Fruit fly (Drosophila melanogaster) whole organism, prepupa: ENCODE data around the gene Srp68.

Source experiments
- CG10669 ChIP-seq: fragments of 200-800 bp; sonication (Bioruptor generic); optimal IDR thresholded peaks from 3 replicates; lab custom pipeline; 2018; ENCODE audit warnings: missing biosample characterization, mild to moderate bottlenecking, missing genetic modification characterization, moderate library complexity
- CG11294 ChIP-seq: fragments of 200-800 bp; sonication (Bioruptor generic); IDR thresholded peaks from 2 replicates; pipeline ENCODE4 v1.3.6; 2022; ENCODE audit warnings: missing biosample characterization, missing genetic modification characterization
- CG11762 ChIP-seq: fragments of 200-800 bp; sonication (Bioruptor generic); optimal IDR thresholded peaks from 3 replicates; lab custom pipeline; 2016; ENCODE audit warnings: missing biosample characterization, missing genetic modification characterization; ENCODE audit not compliant: insufficient read depth
- CG11902 ChIP-seq: fragments of 200-800 bp; sonication (Bioruptor generic); optimal IDR thresholded peaks from 3 replicates; lab custom pipeline; 2016; ENCODE audit warnings: missing biosample characterization, missing genetic modification characterization
- CG15336 ChIP-seq: fragments of 200-800 bp; sonication (Bioruptor generic); IDR thresholded peaks from 2 replicates; pipeline ENCODE4 v1.3.6; 2022; ENCODE audit warnings: missing biosample characterization, missing genetic modification characterization
- CG16779 ChIP-seq: fragments of 200-800 bp; sonication (Bioruptor generic); optimal IDR thresholded peaks from 3 replicates; lab custom pipeline; 2017; ENCODE audit warnings: missing biosample characterization, mild to moderate bottlenecking, missing genetic modification characterization
- CG3032 ChIP-seq: fragments of 200-800 bp; optimal IDR thresholded peaks from 2 replicates; lab custom pipeline; 2019; ENCODE audit warnings: missing biosample characterization, mild to moderate bottlenecking, missing genetic modification characterization, moderate library complexity
- CG31627 ChIP-seq: fragments of 200-800 bp; sonication (Bioruptor generic); optimal IDR thresholded peaks from 3 replicates; lab custom pipeline; 2016; ENCODE audit warnings: missing biosample characterization, missing genetic modification characterization
- CG32006 ChIP-seq: fragments of 200-800 bp; sonication (Bioruptor generic); optimal IDR thresholded peaks from 3 replicates; lab custom pipeline; 2017; ENCODE audit warnings: missing biosample characterization, mild to moderate bottlenecking, missing genetic modification characterization
- CG34406 ChIP-seq: fragments of 200-800 bp; sonication (Bioruptor generic); optimal IDR thresholded peaks from 3 replicates; lab custom pipeline; 2016; ENCODE audit warnings: missing biosample characterization, missing genetic modification characterization
- CG4318 ChIP-seq: fragments of 200-800 bp; sonication (Bioruptor generic); optimal IDR thresholded peaks from 3 replicates; lab custom pipeline; 2017; ENCODE audit warnings: missing biosample characterization, mild to moderate bottlenecking, missing genetic modification characterization
- CG6163 ChIP-seq: fragments of 200-800 bp; sonication (Bioruptor generic); IDR thresholded peaks from 3 replicates; pipeline ENCODE4 v1.3.6; 2022; ENCODE audit warnings: missing biosample characterization, missing genetic modification characterization
- CG6276 ChIP-seq: fragments of 200-800 bp; sonication (Bioruptor generic); optimal IDR thresholded peaks from 2 replicates; lab custom pipeline; 2017; ENCODE audit warnings: missing biosample characterization, mild to moderate bottlenecking, missing genetic modification characterization
- CG6808 ChIP-seq: fragments of 200-800 bp; sonication (Bioruptor generic); optimal IDR thresholded peaks from 3 replicates; lab custom pipeline; 2017; ENCODE audit warnings: missing biosample characterization, missing genetic modification characterization, mild to moderate bottlenecking, moderate library complexity, missing genetic modification reagents
- CG6854 ChIP-seq: fragments of 200-800 bp; sonication (Bioruptor generic); optimal IDR thresholded peaks from 2 replicates; lab custom pipeline; 2017; ENCODE audit warnings: missing biosample characterization, mild to moderate bottlenecking, missing genetic modification characterization
- CG7368 ChIP-seq: fragments of 200-800 bp; sonication (Bioruptor generic); optimal IDR thresholded peaks from 3 replicates; lab custom pipeline; 2016; ENCODE audit warnings: missing biosample characterization, missing genetic modification characterization
- CG8119 ChIP-seq: fragments of 200-800 bp; sonication (Bioruptor generic); IDR thresholded peaks from 3 replicates; pipeline ENCODE4 v1.3.6; 2022; ENCODE audit warnings: missing biosample characterization, missing genetic modification characterization
- CG8632 ChIP-seq: fragments of 200-800 bp; sonication (Bioruptor generic); optimal IDR thresholded peaks from 3 replicates; lab custom pipeline; 2016; ENCODE audit warnings: missing biosample characterization, missing genetic modification characterization
- CG9139 ChIP-seq: fragments of 200-800 bp; sonication (Bioruptor generic); optimal IDR thresholded peaks from 3 replicates; lab custom pipeline; 2017; ENCODE audit warnings: missing biosample characterization, mild to moderate bottlenecking, missing genetic modification characterization
- Eip75B ChIP-seq: fragments of 200-800 bp; sonication (Bioruptor generic); optimal IDR thresholded peaks from 3 replicates; lab custom pipeline; 2016; ENCODE audit warnings: missing biosample characterization, missing genetic modification characterization
- Eip78C ChIP-seq: fragments of 200-800 bp; sonication (Bioruptor generic); peaks from one replicate; lab custom pipeline; 2016; ENCODE audit warnings: missing biosample characterization, missing genetic modification characterization
- Eip93F ChIP-seq: fragments of 200-800 bp; sonication (Bioruptor generic); optimal IDR thresholded peaks from 2 replicates; lab custom pipeline; 2016; ENCODE audit warnings: missing biosample characterization, mild to moderate bottlenecking, missing genetic modification characterization
- Ets21C ChIP-seq: fragments of 200-800 bp; sonication (Bioruptor generic); optimal IDR thresholded peaks from 3 replicates; lab custom pipeline; 2016; ENCODE audit warnings: missing biosample characterization, missing genetic modification characterization
- Ets96B ChIP-seq: fragments of 200-800 bp; optimal IDR thresholded peaks from 2 replicates; lab custom pipeline; 2019; ENCODE audit warnings: missing biosample characterization, mild to moderate bottlenecking, missing genetic modification characterization, moderate library complexity
- Gug ChIP-seq: fragments of 200-800 bp; sonication (Bioruptor generic); IDR thresholded peaks from 2 replicates; pipeline ENCODE4 v1.3.6; 2022; ENCODE audit warnings: missing biosample characterization, missing genetic modification characterization
- Hr38 ChIP-seq: sonication (Bioruptor generic); optimal IDR thresholded peaks from 2 replicates; lab custom pipeline; 2016; ENCODE audit warnings: missing biosample characterization, missing genetic modification characterization
- Hr39 ChIP-seq: fragments of 200-800 bp; sonication (Bioruptor generic); optimal IDR thresholded peaks from 2 replicates; lab custom pipeline; 2016; ENCODE audit warnings: missing biosample characterization, missing genetic modification characterization
- Hr4 ChIP-seq: fragments of 200-800 bp; sonication (Bioruptor generic); optimal IDR thresholded peaks from 3 replicates; lab custom pipeline; 2016; ENCODE audit warnings: missing biosample characterization, missing genetic modification characterization
- Met ChIP-seq: fragments of 200-800 bp; sonication (Bioruptor generic); optimal IDR thresholded peaks from 3 replicates; lab custom pipeline; 2016; ENCODE audit warnings: missing biosample characterization, missing genetic modification characterization
- OdsH ChIP-seq: fragments of 200-800 bp; sonication (Bioruptor generic); optimal IDR thresholded peaks from 3 replicates; lab custom pipeline; 2016; ENCODE audit warnings: missing biosample characterization, missing genetic modification characterization
- Smox ChIP-seq: fragments of 200-800 bp; sonication (Bioruptor generic); optimal IDR thresholded peaks from 3 replicates; lab custom pipeline; 2016; ENCODE audit warnings: missing biosample characterization, missing genetic modification characterization
- Sox102F ChIP-seq: fragments of 200-800 bp; sonication (Bioruptor generic); optimal IDR thresholded peaks from 2 replicates; lab custom pipeline; 2016; ENCODE audit warnings: missing biosample characterization, mild to moderate bottlenecking, missing genetic modification characterization
- Sox14 ChIP-seq: fragments of 200-800 bp; sonication (Bioruptor generic); optimal IDR thresholded peaks from 3 replicates; lab custom pipeline; 2016; ENCODE audit warnings: missing biosample characterization, missing genetic modification characterization
- Sox15 ChIP-seq: fragments of 200-800 bp; sonication (Bioruptor generic); optimal IDR thresholded peaks from 3 replicates; lab custom pipeline; 2016; ENCODE audit warnings: missing biosample characterization, missing genetic modification characterization
- achi ChIP-seq: fragments of 200-800 bp; sonication (Bioruptor generic); optimal IDR thresholded peaks from 3 replicates; lab custom pipeline; 2016; ENCODE audit warnings: missing biosample characterization, missing genetic modification characterization
- acj6 ChIP-seq: fragments of 200-800 bp; sonication (Bioruptor generic); optimal IDR thresholded peaks from 3 replicates; lab custom pipeline; 2016; ENCODE audit warnings: missing biosample characterization, missing genetic modification characterization
- cyc ChIP-seq: fragments of 200-800 bp; sonication (Bioruptor generic); optimal IDR thresholded peaks from 3 replicates; lab custom pipeline; 2016; ENCODE audit warnings: missing biosample characterization, missing genetic modification characterization
- dac ChIP-seq: fragments of 200-800 bp; sonication (Bioruptor generic); optimal IDR thresholded peaks from 2 replicates; lab custom pipeline; 2017; ENCODE audit warnings: missing biosample characterization, mild to moderate bottlenecking, missing genetic modification characterization
- dsx ChIP-seq: fragments of 200-800 bp; optimal IDR thresholded peaks from 3 replicates; lab custom pipeline; 2019; ENCODE audit warnings: missing biosample characterization, mild to moderate bottlenecking, missing genetic modification characterization, moderate library complexity; ENCODE audit not compliant: poor library complexity, severe bottlenecking
- eg ChIP-seq: fragments of 200-800 bp; sonication (Bioruptor generic); IDR thresholded peaks from 3 replicates; pipeline ENCODE4 v1.3.6; 2022; ENCODE audit warnings: missing biosample characterization, missing genetic modification characterization
- esn ChIP-seq: fragments of 200-800 bp; sonication (Bioruptor generic); optimal IDR thresholded peaks from 2 replicates; lab custom pipeline; 2016; ENCODE audit warnings: missing biosample characterization, mild to moderate bottlenecking, missing genetic modification characterization, moderate library complexity
- fd59A ChIP-seq: fragments of 200-800 bp; sonication (Bioruptor generic); optimal IDR thresholded peaks from 2 replicates; lab custom pipeline; 2017; ENCODE audit warnings: missing biosample characterization, mild to moderate bottlenecking, missing genetic modification characterization, missing genetic modification reagents
- fkh ChIP-seq: fragments of 200-800 bp; sonication (Bioruptor generic); optimal IDR thresholded peaks from 3 replicates; lab custom pipeline; 2017; ENCODE audit warnings: missing biosample characterization, mild to moderate bottlenecking, missing genetic modification characterization, moderate library complexity
- lz ChIP-seq: fragments of 200-800 bp; sonication (Bioruptor generic); optimal IDR thresholded peaks from 3 replicates; lab custom pipeline; 2016; ENCODE audit warnings: missing biosample characterization, missing genetic modification characterization
- net ChIP-seq: fragments of 200-800 bp; sonication (Bioruptor generic); optimal IDR thresholded peaks from 3 replicates; lab custom pipeline; 2016; ENCODE audit warnings: missing biosample characterization, missing genetic modification characterization
- pdm3 ChIP-seq: fragments of 200-800 bp; sonication (Bioruptor generic); optimal IDR thresholded peaks from 3 replicates; lab custom pipeline; 2016; ENCODE audit warnings: missing biosample characterization, missing genetic modification characterization
- salr ChIP-seq, 2 experiments: fragments of 200-800 bp; sonication (Bioruptor generic); optimal IDR thresholded peaks; 3 replicates each; lab custom pipeline; 2016 to 2018; ENCODE audit warnings: missing biosample characterization in 2 of 2, missing genetic modification characterization in 2 of 2, mild to moderate bottlenecking in 1 of 2
- spab ChIP-seq: fragments of 200-800 bp; sonication (Bioruptor generic); optimal IDR thresholded peaks from 2 replicates; lab custom pipeline; 2017; ENCODE audit warnings: missing biosample characterization, mild to moderate bottlenecking, missing genetic modification characterization, missing genetic modification reagents
- ss ChIP-seq, 2 experiments: fragments of 200-800 bp; sonication (Bioruptor generic); optimal IDR thresholded peaks; 2 replicates in 1 of 2; 3 replicates in 1 of 2; lab custom pipeline; 2017 to 2018; ENCODE audit warnings: mild to moderate bottlenecking in 2 of 2, missing biosample characterization in 2 of 2, missing genetic modification characterization in 2 of 2, moderate library complexity in 1 of 2
- vri ChIP-seq: fragments of 200-800 bp; sonication (Bioruptor generic); optimal IDR thresholded peaks from 3 replicates; lab custom pipeline; 2016; ENCODE audit warnings: missing biosample characterization, mild to moderate bottlenecking, missing genetic modification characterization

Srp68 gene

dm6 chr3L:8974478-8975477 lies at the start of gene Srp68, which contains the start of gene pix:
Gene Srp68, plus strand, starts transcription at chr3L:8975046.
Gene pix, minus strand, starts transcription at chr3L:8974765.
- no peak for TF ChIP-seq CG9139 (GFP tag; lab: Kevin White, UChicago)
- TF ChIP-seq CG6808 (GFP tag; lab: Kevin White, UChicago): no peak
- peak; percentile 5 for TF ChIP-seq CG34406 (GFP tag; lab: Kevin White, UChicago)
- TF ChIP-seq esn (GFP tag; lab: Kevin White, UChicago): peak; percentile 83
- peak; percentile 66 for TF ChIP-seq achi (GFP tag; lab: Kevin White, UChicago)
- no peak for TF ChIP-seq Sox102F (GFP tag; lab: Kevin White, UChicago)
- TF ChIP-seq Sox15: peak; percentile 59
- TF ChIP-seq dac (GFP tag; lab: Kevin White, UChicago): no peak
- no peak for TF ChIP-seq vri
- peak; percentile 62 for TF ChIP-seq Ets96B (tag; lab: Kevin White, UChicago)
- TF ChIP-seq OdsH (GFP tag; lab: Kevin White, UChicago): no peak
- no peak for TF ChIP-seq CG6276 (GFP tag; lab: Kevin White, UChicago)
- peak; percentile 12 for TF ChIP-seq net (GFP tag; lab: Kevin White, UChicago)
- TF ChIP-seq ss (GFP tag; optimal IDR thresholded peaks at IDR 0.05; lab: Kevin White, UChicago): peak in 1 of 2 experiments; percentile 17
- no peak for TF ChIP-seq Ets21C (GFP tag; lab: Kevin White, UChicago)
- peak; percentile 70 for TF ChIP-seq CG31627 (GFP tag; lab: Kevin White, UChicago)
- TF ChIP-seq Gug (GFP tag; lab: Robert Waterston, UW): 0 out of 2 replicates have a peak, but pooled peaks have one; percentile 21
- TF ChIP-seq CG6854 (GFP tag; lab: Kevin White, UChicago): peak; percentile 18
- no peak for TF ChIP-seq eg (GFP tag; lab: Robert Waterston, UW)
- TF ChIP-seq dsx (GFP tag; lab: Kevin White, UChicago): no peak
- TF ChIP-seq lz (GFP tag; lab: Kevin White, UChicago): peak; percentile 78
- no peak for TF ChIP-seq salr (GFP tag; optimal IDR thresholded peaks at IDR 0.05; lab: Kevin White, UChicago)
- TF ChIP-seq CG6163 (GFP tag; lab: Robert Waterston, UW): no peak
- TF ChIP-seq Hr4: no peak
- no peak for TF ChIP-seq Met (GFP tag; lab: Kevin White, UChicago)
- no peak for TF ChIP-seq spab (GFP tag; lab: Kevin White, UChicago)
- TF ChIP-seq Sox14 (GFP tag; lab: Kevin White, UChicago): peak; percentile 66
- TF ChIP-seq acj6 (GFP tag; lab: Kevin White, UChicago): no peak
- no peak for TF ChIP-seq Eip93F (GFP tag; lab: Kevin White, UChicago)
- no peak for TF ChIP-seq CG11294 (GFP tag; lab: Robert Waterston, UW)
- peak; percentile 69 for TF ChIP-seq CG3032 (tag; lab: Kevin White, UChicago)
- peak; percentile 15 for TF ChIP-seq Hr39
- TF ChIP-seq Smox: no peak
- TF ChIP-seq pdm3 (GFP tag; lab: Kevin White, UChicago): no peak
- TF ChIP-seq CG11902 (GFP tag; lab: Kevin White, UChicago): peak; percentile 48
- 0 out of 2 replicates have a peak, but pooled peaks have one; percentile 7 for TF ChIP-seq CG15336 (GFP tag; lab: Robert Waterston, UW)
- no peak for TF ChIP-seq Eip75B (GFP tag; lab: Kevin White, UChicago)
- TF ChIP-seq CG8632: no peak
- TF ChIP-seq Hr38 (GFP tag; lab: Kevin White, UChicago): no peak
- no peak for TF ChIP-seq CG11762
- no peak for TF ChIP-seq CG8119 (GFP tag; lab: Robert Waterston, UW)
- no peak for TF ChIP-seq CG32006
- TF ChIP-seq CG7368 (GFP tag; lab: Kevin White, UChicago): no peak
- TF ChIP-seq CG10669: no peak
- TF ChIP-seq CG4318 (GFP tag; lab: Kevin White, UChicago): no peak
- no peak for TF ChIP-seq fkh (GFP tag; lab: Kevin White, UChicago)
- TF ChIP-seq CG16779 (tag; lab: Kevin White, UChicago): no peak
- no peak for TF ChIP-seq Eip78C (GFP tag; lab: Kevin White, UChicago)
- TF ChIP-seq fd59A (GFP tag; lab: Kevin White, UChicago): peak; percentile 23
- peak; percentile 53 for TF ChIP-seq cyc
